Fruit fly (Drosophila melanogaster): ENCODE data around the gene Rac1.
A peak's percentile ranks its signal among the peaks of the same experiment; 100 is the strongest.

Gene Rac1

dm6 chr3L:1298509-1298908 lies 4.0 kb downstream of the Rac1 start, which contains the start of gene scf (continued):
- TF ChIP-seq cato (GFP tag; optimal IDR thresholded peaks at IDR 0.05; ENCODE audit: borderline replicate concordance) (no peak), Dll (GFP tag; IDR thresholded peaks at IDR 0.05; ENCODE audit: partially characterized antibody) (peak; percentile 58; the same call in 3 of the 4 replicates), knrl (GFP tag; IDR thresholded peaks at IDR 0.05; ENCODE audit: partially characterized antibody) (no peak), CG13287 (GFP tag; IDR thresholded peaks at IDR 0.05; ENCODE audit: partially characterized antibody) (peak; percentile 63), gsb (GFP tag; IDR thresholded peaks at IDR 0.05) (0 out of 2 replicates have a peak, but pooled peaks have one; percentile 28), rib (GFP tag; IDR thresholded peaks at IDR 0.05) (0 out of 2 replicates have a peak, but pooled peaks have one; percentile 13), CG9437 (GFP tag; optimal IDR thresholded peaks at IDR 0.05) (no peak), Kr (GFP tag; optimal IDR thresholded peaks at IDR 0.05) (no peak), lbe (GFP tag; optimal IDR thresholded peaks at IDR 0.05) (no peak), CG7987 (GFP tag; optimal IDR thresholded peaks at IDR 0.05) (peak; percentile 21), CG11695 (GFP tag; IDR thresholded peaks at IDR 0.05) (0 out of 3 replicates have a peak, but pooled peaks have one; percentile 36), wdn (GFP tag; IDR thresholded peaks at IDR 0.05) (no peak), ranshi (GFP tag; IDR thresholded peaks at IDR 0.05) (peak; percentile 37; the same call in 1 of the 2 replicates), tin (GFP tag; optimal IDR thresholded peaks at IDR 0.05) (no peak), HLH3B (GFP tag; IDR thresholded peaks at IDR 0.05) (no peak), Mrtf (GFP tag; IDR thresholded peaks at IDR 0.05) (no peak), Drgx (GFP tag; IDR thresholded peaks at IDR 0.05) (no peak), CG3065 (GFP tag; optimal IDR thresholded peaks at IDR 0.05) (no peak), CG10654 (GFP tag; optimal IDR thresholded peaks at IDR 0.05) (no peak), h (optimal IDR thresholded peaks at IDR 0.05) (no peak), tgo (GFP tag; IDR thresholded peaks at IDR 0.05) (no peak), en (GFP tag; optimal IDR thresholded peaks at IDR 0.05) (no peak), gcm (GFP tag; optimal IDR thresholded peaks at IDR 0.05) (no peak), Rfx (GFP tag; IDR thresholded peaks at IDR 0.05) (peak; percentile 59), Sox102F (GFP tag; optimal IDR thresholded peaks at IDR 0.05) (no peak), CG17829 (tag; optimal IDR thresholded peaks at IDR 0.05) (peak; percentile 56), CG11398 (GFP tag; optimal IDR thresholded peaks at IDR 0.05) (no peak), ash1 (GFP tag; optimal IDR thresholded peaks at IDR 0.05) (no peak), CG33557 (GFP tag; optimal IDR thresholded peaks at IDR 0.05) (no peak), corto (GFP tag; optimal IDR thresholded peaks at IDR 0.05) (no peak), Sox100B (GFP tag; optimal IDR thresholded peaks at IDR 0.05) (no peak), chif (GFP tag; optimal IDR thresholded peaks at IDR 0.05) (no peak), CTCF (GFP tag; optimal IDR thresholded peaks at IDR 0.05) (peak; percentile 33), Hr51 (GFP tag; optimal IDR thresholded peaks at IDR 0.05) (no peak), CG2129 (GFP tag; IDR thresholded peaks at IDR 0.05; ENCODE audit: partially characterized antibody) (no peak), Oaz (GFP tag; IDR thresholded peaks at IDR 0.05) (no peak), zfh2 (GFP tag; optimal IDR thresholded peaks at IDR 0.05) (no peak), CG1024 (GFP tag; IDR thresholded peaks at IDR 0.05) (no peak), Aef1 (GFP tag; IDR thresholded peaks at IDR 0.05) (0 out of 3 replicates have a peak, but pooled peaks have one; percentile 24), jing (GFP tag; optimal IDR thresholded peaks at IDR 0.05) (no peak), Hr78 (GFP tag; optimal IDR thresholded peaks at IDR 0.05) (no peak), Neu2 (GFP tag; optimal IDR thresholded peaks at IDR 0.05; ENCODE audit: borderline replicate concordance) (no peak), CG1233 (GFP tag; optimal IDR thresholded peaks at IDR 0.05) (no peak), CG10366 (GFP tag; IDR thresholded peaks at IDR 0.05) (no peak), unc-4 (GFP tag; IDR thresholded peaks at IDR 0.05; ENCODE audit: partially characterized antibody) (peak; percentile 42; the same call in 1 of the 2 replicates), E2f2 (GFP tag; IDR thresholded peaks at IDR 0.05) (peak; percentile 96), CG8359 (GFP tag; optimal IDR thresholded peaks at IDR 0.05; ENCODE audit: borderline replicate concordance) (no peak), CG5953 (GFP tag; IDR thresholded peaks at IDR 0.05) (no peak), CG4730 (GFP tag; IDR thresholded peaks at IDR 0.05) (no peak), HmgZ (tag; optimal IDR thresholded peaks at IDR 0.05) (peak; percentile 26), fu2 (GFP tag; optimal IDR thresholded peaks at IDR 0.05) (no peak)

Data from whole organism, embryonic.